Worm (Caenorhabditis elegans) whole organism, late embryonic: ENCODE measurements around the gene clx-1.

Experiments used
- F13H6.1 ChIP-seq: sonication (generic microtip); optimal IDR thresholded peaks from 2 replicates; lab custom pipeline; 2016; ENCODE audit warnings: missing genetic modification characterization, missing compliant biosample characterization
- Y22D7AL.16 ChIP-seq: sonication (generic microtip); optimal IDR thresholded peaks from 2 replicates; lab custom pipeline; 2016; ENCODE audit warnings: missing genetic modification characterization, missing compliant biosample characterization
- ama-1 ChIP-seq: fragments of 150-350 bp; optimal IDR thresholded peaks from 2 replicates; lab custom pipeline; 2014
- ceh-19 ChIP-seq: fragments of 200-800 bp; sonication (Bioruptor generic); optimal IDR thresholded peaks from 2 replicates; lab custom pipeline; 2018; ENCODE audit warnings: mild to moderate bottlenecking, missing genetic modification characterization, missing compliant biosample characterization
- ceh-22 ChIP-seq: sonication (generic microtip); optimal IDR thresholded peaks from 2 replicates; lab custom pipeline; 2017; ENCODE audit warnings: missing biosample characterization, missing genetic modification characterization
- ceh-24 ChIP-seq: sonication (generic microtip); optimal IDR thresholded peaks from 2 replicates; lab custom pipeline; 2016; ENCODE audit warnings: mild to moderate bottlenecking, missing genetic modification characterization, missing compliant biosample characterization
- ceh-30 ChIP-seq: fragments of 150-350 bp; optimal IDR thresholded peaks from 2 replicates; lab custom pipeline; 2014; ENCODE audit warnings: missing biosample characterization, missing genetic modification characterization
- ceh-45 ChIP-seq: fragments of 200-800 bp; sonication (Bioruptor generic); IDR thresholded peaks from 2 replicates; pipeline ENCODE4 v1.3.6; 2022; ENCODE audit warnings: missing genetic modification reagents, missing genetic modification characterization, missing compliant biosample characterization
- ceh-6 ChIP-seq: fragments of 200-800 bp; sonication (Bioruptor generic); optimal IDR thresholded peaks from 2 replicates; lab custom pipeline; 2018; ENCODE audit warnings: mild to moderate bottlenecking, missing genetic modification characterization, missing compliant biosample characterization
- che-1 ChIP-seq: sonication (generic microtip); optimal IDR thresholded peaks from 2 replicates; lab custom pipeline; 2016; ENCODE audit warnings: mild to moderate bottlenecking, missing genetic modification characterization, missing compliant biosample characterization
- elt-2 ChIP-seq: sonication (generic microtip); optimal IDR thresholded peaks from 2 replicates; lab custom pipeline; 2016; ENCODE audit warnings: missing genetic modification reagents, missing genetic modification characterization, missing compliant biosample characterization
- elt-4 ChIP-seq: sonication (generic microtip); optimal IDR thresholded peaks from 2 replicates; lab custom pipeline; 2016; ENCODE audit warnings: missing genetic modification characterization, missing compliant biosample characterization
- fax-1 ChIP-seq: sonication (generic microtip); optimal IDR thresholded peaks from 2 replicates; lab custom pipeline; 2016; ENCODE audit warnings: missing genotype, missing genetic modification characterization, missing compliant biosample characterization
- fkh-10 ChIP-seq: fragments of 150-350 bp; optimal IDR thresholded peaks from 2 replicates; lab custom pipeline; 2014; ENCODE audit warnings: missing biosample characterization, missing genetic modification reagents, missing genetic modification characterization
- fkh-6 ChIP-seq: sonication (generic microtip); optimal IDR thresholded peaks from 2 replicates; lab custom pipeline; 2016; ENCODE audit warnings: missing genetic modification characterization, missing compliant biosample characterization
- hlh-13 ChIP-seq: fragments of 200-800 bp; sonication (Bioruptor generic); optimal IDR thresholded peaks from 2 replicates; lab custom pipeline; 2018; ENCODE audit warnings: mild to moderate bottlenecking, missing genetic modification characterization, missing compliant biosample characterization
- hlh-15 ChIP-seq: sonication (generic microtip); optimal IDR thresholded peaks from 2 replicates; lab custom pipeline; 2016; ENCODE audit warnings: missing genetic modification characterization, missing compliant biosample characterization
- hlh-30 ChIP-seq: sonication (generic microtip); optimal IDR thresholded peaks from 2 replicates; lab custom pipeline; 2017; ENCODE audit warnings: antibody characterized with exemption, missing genetic modification characterization, missing compliant biosample characterization; ENCODE audit not compliant: insufficient read depth
- lim-6 ChIP-seq: sonication (generic microtip); optimal IDR thresholded peaks from 2 replicates; lab custom pipeline; 2016; ENCODE audit warnings: missing genetic modification characterization, missing compliant biosample characterization
- nfya-1 ChIP-seq: sonication (generic microtip); optimal IDR thresholded peaks from 2 replicates; lab custom pipeline; 2017; ENCODE audit warnings: missing genetic modification characterization, mild to moderate bottlenecking, missing compliant biosample characterization, antibody characterized with exemption, moderate library complexity
- nhr-11 ChIP-seq: fragments of 150-350 bp; optimal IDR thresholded peaks from 2 replicates; lab custom pipeline; 2014; ENCODE audit warnings: missing biosample characterization, missing genetic modification characterization
- nhr-232 ChIP-seq: sonication (generic microtip); optimal IDR thresholded peaks from 2 replicates; lab custom pipeline; 2016; ENCODE audit warnings: missing genetic modification characterization, missing compliant biosample characterization
- npax-4 ChIP-seq: sonication (generic microtip); optimal IDR thresholded peaks from 2 replicates; lab custom pipeline; 2016; ENCODE audit warnings: missing genetic modification characterization, missing compliant biosample characterization
- pag-3 ChIP-seq: sonication (generic microtip); optimal IDR thresholded peaks from 2 replicates; lab custom pipeline; 2016; ENCODE audit warnings: missing compliant biosample characterization, missing genetic modification characterization, borderline replicate concordance
- pax-1 ChIP-seq: fragments of 150-350 bp; optimal IDR thresholded peaks from 2 replicates; lab custom pipeline; 2014; ENCODE audit warnings: missing biosample characterization, missing genetic modification characterization
- pha-2 ChIP-seq: sonication (generic microtip); optimal IDR thresholded peaks from 2 replicates; lab custom pipeline; 2017; ENCODE audit warnings: mild to moderate bottlenecking, missing genetic modification characterization, missing compliant biosample characterization
- pqm-1 ChIP-seq: sonication (generic microtip); optimal IDR thresholded peaks from 2 replicates; lab custom pipeline; 2016; ENCODE audit warnings: missing genetic modification characterization, missing compliant biosample characterization
- sox-4 ChIP-seq: sonication (generic microtip); optimal IDR thresholded peaks from 2 replicates; lab custom pipeline; 2017; ENCODE audit warnings: mild to moderate bottlenecking, missing genetic modification characterization, inconsistent platforms, missing compliant biosample characterization
- unc-3 ChIP-seq, 2 experiments: fragments of 200-800 bp in 1 of 2; sonication (Bioruptor generic) in 1 of 2; sonication (generic microtip) in 1 of 2; conservative IDR thresholded peaks in 1 of 2; optimal IDR thresholded peaks in 1 of 2; 2 replicates each; pipeline versions ENCODE4 v1.3.6 to Lab custom; 2016 to 2022; ENCODE audit warnings: missing compliant biosample characterization in 2 of 2, missing genetic modification characterization in 2 of 2, missing genetic modification reagents in 1 of 2
- unc-42 ChIP-seq: sonication (generic microtip); optimal IDR thresholded peaks from 2 replicates; lab custom pipeline; 2016; ENCODE audit warnings: missing genotype, missing genetic modification characterization, missing compliant biosample characterization
- unc-55 ChIP-seq: sonication (generic microtip); optimal IDR thresholded peaks from 2 replicates; lab custom pipeline; 2017; ENCODE audit warnings: missing biosample characterization, missing genetic modification reagents, missing genetic modification characterization
- ztf-16 ChIP-seq: sonication (generic microtip); optimal IDR thresholded peaks from 2 replicates; lab custom pipeline; 2017; ENCODE audit warnings: missing genetic modification characterization, missing compliant biosample characterization

Gene clx-1

DNA sequence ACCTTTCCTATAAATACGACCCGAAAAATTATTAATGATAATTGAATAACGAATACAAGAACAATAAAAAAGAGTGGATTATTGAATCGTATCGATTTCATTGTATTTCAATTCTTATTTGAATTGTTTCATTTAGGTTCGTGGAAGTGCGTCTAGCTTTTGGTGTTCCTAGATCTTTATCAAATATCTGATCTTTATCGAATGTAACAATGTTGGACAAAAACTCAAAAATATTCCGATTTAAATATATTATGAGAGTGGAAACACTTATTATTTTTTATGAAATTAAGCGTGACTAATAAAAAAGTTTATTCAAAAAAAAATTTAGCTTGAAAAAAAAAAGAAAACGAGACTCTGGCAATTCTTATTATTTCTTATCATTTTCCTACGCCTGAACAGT, 2.5 kb upstream of the clx-1 start, which contains the start of the genes C50F7.9 and C50F7.3:
Gene C50F7.9, minus strand, starts transcription at position 101 of the 400 bp plus-strand sequence.
Gene C50F7.3, plus strand, starts transcription at position 370 of the 400 bp plus-strand sequence.
- TF ChIP-seq pqm-1 (tag; lab: Kevin White, UChicago) (no peak), fkh-10 (no peak), fkh-6 (tag; lab: Kevin White, UChicago) (no peak), elt-4 (tag; lab: Kevin White, UChicago) (no peak), fax-1 (tag; lab: Kevin White, UChicago) (no peak), F13H6.1 (tag; lab: Kevin White, UChicago) (no peak), unc-55 (GFP tag; lab: Kevin White, UChicago) (no peak)

DNA sequence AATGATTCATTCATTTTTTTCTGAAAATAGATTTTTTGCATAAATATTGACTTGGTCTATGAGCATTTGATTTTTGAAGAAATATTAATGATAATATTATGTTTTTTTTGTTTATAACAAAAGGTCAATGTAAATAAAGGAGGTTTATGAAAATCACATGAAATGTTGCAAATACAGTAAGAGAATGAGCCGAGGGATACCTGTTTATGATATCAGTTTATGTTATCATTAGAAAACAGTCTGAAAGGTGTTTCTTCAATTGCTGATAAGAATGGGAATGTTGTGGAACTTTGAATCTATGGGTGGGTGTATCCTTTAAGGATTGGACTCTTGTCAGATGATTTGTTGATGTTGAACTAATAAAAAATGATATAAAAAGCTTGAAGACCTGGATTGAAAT, 275 bp upstream of the clx-1 start:
- no peak for TF ChIP-seq hlh-30 (tag; lab: Kevin White, UChicago)
- peak; percentile 36 for TF ChIP-seq elt-2 (tag; lab: Kevin White, UChicago)
- TF ChIP-seq ceh-22 (tag; lab: Kevin White, UChicago) = no peak
- no peak for TF ChIP-seq unc-55 (GFP tag; lab: Kevin White, UChicago)
- TF ChIP-seq pax-1 = no peak
- TF ChIP-seq nhr-232 (tag; lab: Kevin White, UChicago) = no peak
- TF ChIP-seq, all 69 proteins: peak for 1

DNA sequence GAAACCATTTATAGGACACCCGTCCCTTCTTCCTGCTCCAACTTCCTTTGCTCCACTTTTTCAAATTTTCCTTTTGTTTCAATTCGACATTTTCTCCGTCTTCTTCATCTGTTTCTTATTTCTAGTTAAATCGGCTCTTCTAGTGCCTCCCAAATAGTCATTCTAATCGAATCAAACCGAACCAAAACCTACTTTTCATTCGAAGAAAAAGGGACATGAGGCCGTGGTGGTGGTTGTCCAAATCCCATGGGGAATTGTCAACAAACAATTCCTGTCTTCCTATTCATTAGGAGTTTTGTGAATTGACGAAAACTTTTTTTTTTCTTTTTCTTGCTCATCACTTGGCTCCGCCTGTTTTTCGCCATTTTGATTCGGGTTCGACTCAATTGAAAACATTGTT, 2.2 kb downstream of the clx-1 start:
- TF ChIP-seq fax-1 (tag; lab: Kevin White, UChicago) (no peak), pha-2 (tag; lab: Kevin White, UChicago) (no peak), nhr-232 (tag; lab: Kevin White, UChicago) (no peak), ztf-16 (tag; lab: Kevin White, UChicago) (no peak), unc-3 (GFP tag; conservative IDR thresholded peaks at IDR 0.05; lab: Robert Waterston, UW) (no peak), unc-3 (tag; optimal IDR thresholded peaks at IDR 0.05; lab: Kevin White, UChicago) (peak; percentile 2), elt-2 (tag; lab: Kevin White, UChicago) (no peak), nfya-1 (tag; lab: Kevin White, UChicago) (no peak)

DNA sequence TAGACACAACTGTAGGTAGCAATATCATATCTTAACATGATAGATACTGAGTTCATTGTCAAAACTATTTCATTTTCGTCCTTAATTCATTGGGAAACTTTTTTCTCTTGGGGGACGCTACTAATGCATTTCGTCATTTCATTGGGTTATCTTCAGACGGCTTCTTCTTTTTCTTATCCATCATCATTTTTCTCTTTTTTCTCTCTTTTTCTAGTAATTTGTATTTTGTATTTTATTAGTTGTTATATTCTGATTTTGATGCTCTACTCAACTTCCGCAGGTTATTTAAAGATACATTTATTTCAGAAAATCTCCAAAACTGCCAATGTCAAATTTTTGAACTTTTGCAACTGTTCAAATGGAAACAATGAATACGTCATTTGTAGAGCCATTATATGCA, 9.1 kb downstream of the clx-1 start, which contains the start of gene npr-35:
Gene npr-35, plus strand, starts transcription at position 301 of the 400 bp plus-strand sequence.
- TF ChIP-seq hlh-30 (tag; lab: Kevin White, UChicago) (no peak), nhr-11 (no peak), ceh-6 (no peak), hlh-13 (no peak), pag-3 (tag; lab: Kevin White, UChicago) (no peak), che-1 (no peak), sox-4 (tag; lab: Kevin White, UChicago) (no peak), Y22D7AL.16 (tag; lab: Kevin White, UChicago) (no peak), ceh-19 (GFP tag; lab: Kevin White, UChicago) (no peak), lim-6 (no peak), ztf-16 (tag; lab: Kevin White, UChicago) (no peak), unc-42 (tag; lab: Kevin White, UChicago) (no peak), npax-4 (tag; lab: Kevin White, UChicago) (no peak), ama-1 (lab: Kevin White, UChicago) (no peak), ceh-30 (no peak), ceh-24 (no peak), fkh-6 (tag; lab: Kevin White, UChicago) (no peak)

DNA sequence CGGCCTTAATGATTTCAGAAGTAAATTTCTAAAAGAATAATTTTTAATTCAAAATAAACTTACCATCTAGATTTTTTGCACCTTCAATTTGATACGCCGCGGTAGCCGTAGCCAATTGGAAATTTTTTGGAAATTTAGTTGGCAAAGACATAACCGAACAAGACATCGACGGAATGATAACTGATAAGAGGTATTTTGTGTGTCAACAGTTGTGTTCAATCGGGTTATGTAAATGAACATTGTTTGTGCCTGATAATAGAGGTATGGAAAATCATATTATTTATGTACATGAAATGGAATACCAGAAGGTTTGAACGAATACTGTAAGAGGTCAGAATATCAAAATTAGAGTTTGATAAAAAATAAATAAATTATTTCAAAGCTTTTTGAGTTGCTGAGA, 13.4 kb downstream of the clx-1 start, which contains the start of gene klo-1:
Gene klo-1, minus strand, starts transcription at position 388 of the 400 bp plus-strand sequence.
- TF ChIP-seq ama-1 (lab: Kevin White, UChicago) (no peak), ceh-45 (GFP tag; lab: Robert Waterston, UW) (no peak), hlh-15 (tag; lab: Kevin White, UChicago) (no peak), ceh-19 (GFP tag; lab: Kevin White, UChicago) (no peak)
